Fruit fly (Drosophila melanogaster): ENCODE data around the gene Femcoat.

Gene Femcoat

dm6 chrX:4203713-4204447, 38.7 kb downstream of the Femcoat start:
- TF ChIP-seq CG8301 (tag; optimal IDR thresholded peaks at IDR 0.05) (no peak), CG17806 (tag; optimal IDR thresholded peaks at IDR 0.05) (peak; percentile 11), Pif1B (GFP tag; optimal IDR thresholded peaks at IDR 0.05) (no peak), CG12605 (GFP tag; IDR thresholded peaks at IDR 0.05) (peak; percentile 39; the same call in 1 of the 2 replicates), CG8159 (tag; optimal IDR thresholded peaks at IDR 0.05) (peak; percentile 27), CG4496 (GFP tag; IDR thresholded peaks at IDR 0.05) (peak; percentile 70; the same call in 2 of the 3 replicates), CG34367 (tag; optimal IDR thresholded peaks at IDR 0.05) (peak; percentile 9), CG14655 (GFP tag; optimal IDR thresholded peaks at IDR 0.05) (peak; percentile 33), CG15710 (tag; optimal IDR thresholded peaks at IDR 0.05) (peak; percentile 27), Ets98B (GFP tag; IDR thresholded peaks at IDR 0.05) (peak; percentile 44; the same call in 1 of the 2 replicates), CG13204 (GFP tag; optimal IDR thresholded peaks at IDR 0.05) (peak; percentile 18), EcR (GFP tag; optimal IDR thresholded peaks at IDR 0.05) (peak; percentile 25), D1 (tag; optimal IDR thresholded peaks at IDR 0.05) (no peak), CG32121 (GFP tag; IDR thresholded peaks at IDR 0.05) (no peak), CG9948 (tag; optimal IDR thresholded peaks at IDR 0.05) (peak; percentile 12), fd96Ca (GFP tag; IDR thresholded peaks at IDR 0.05) (peak; percentile 42; the same call in 1 of the 3 replicates)

dm6 chrX:4202235-4202794, 40.3 kb downstream of the Femcoat start:
- TF ChIP-seq Ets98B (GFP tag; IDR thresholded peaks at IDR 0.05) (no peak), CG32121 (GFP tag; IDR thresholded peaks at IDR 0.05) (no peak)

- TF ChIP-seq Pif1A (GFP tag; optimal IDR thresholded peaks at IDR 0.05) (no peak), CG17806 (tag; optimal IDR thresholded peaks at IDR 0.05) (peak; percentile 17), CG8159 (tag; optimal IDR thresholded peaks at IDR 0.05) (peak; percentile 34), CG13204 (GFP tag; optimal IDR thresholded peaks at IDR 0.05) (peak; percentile 66), rn (GFP tag; IDR thresholded peaks at IDR 0.05) (no peak), gl (tag; optimal IDR thresholded peaks at IDR 0.05) (peak; percentile 36), CG8301 (tag; optimal IDR thresholded peaks at IDR 0.05) (no peak), Snoo (tag; optimal IDR thresholded peaks at IDR 0.05) (no peak), D1 (tag; optimal IDR thresholded peaks at IDR 0.05) (no peak), CG12605 (GFP tag; IDR thresholded peaks at IDR 0.05) (no peak), CG9948 (tag; optimal IDR thresholded peaks at IDR 0.05) (peak; percentile 35), CG34367 (tag; optimal IDR thresholded peaks at IDR 0.05) (peak; percentile 40), EcR (GFP tag; optimal IDR thresholded peaks at IDR 0.05) (peak; percentile 68), CG15710 (tag; optimal IDR thresholded peaks at IDR 0.05) (peak; percentile 49)
Observed at dm6 chrX:4200612-4201011, 42.0 kb downstream of the Femcoat start.

- TF ChIP-seq fd96Ca (GFP tag; IDR thresholded peaks at IDR 0.05) = no peak
- no peak for TF ChIP-seq CG8301 (tag; optimal IDR thresholded peaks at IDR 0.05)
- no peak for TF ChIP-seq CG9948 (tag; optimal IDR thresholded peaks at IDR 0.05)
- no peak for TF ChIP-seq rn (GFP tag; IDR thresholded peaks at IDR 0.05)
- TF ChIP-seq Pif1A (GFP tag; optimal IDR thresholded peaks at IDR 0.05) = no peak
- TF ChIP-seq EcR (GFP tag; optimal IDR thresholded peaks at IDR 0.05) = no peak
- no peak for TF ChIP-seq CG14655 (GFP tag; optimal IDR thresholded peaks at IDR 0.05)
- TF ChIP-seq CG15710 (tag; optimal IDR thresholded peaks at IDR 0.05) = no peak
- no peak for TF ChIP-seq CG32121 (GFP tag; IDR thresholded peaks at IDR 0.05)
- no peak for TF ChIP-seq gl (tag; optimal IDR thresholded peaks at IDR 0.05)
- no peak for TF ChIP-seq CG4496 (GFP tag; IDR thresholded peaks at IDR 0.05)
- no peak for TF ChIP-seq Snoo (tag; optimal IDR thresholded peaks at IDR 0.05)
- TF ChIP-seq CG10348 (GFP tag; IDR thresholded peaks at IDR 0.05) = no peak
- TF ChIP-seq Ets98B (GFP tag; IDR thresholded peaks at IDR 0.05) = no peak
- TF ChIP-seq CG34367 (tag; optimal IDR thresholded peaks at IDR 0.05) = no peak
- no peak for TF ChIP-seq CG13204 (GFP tag; optimal IDR thresholded peaks at IDR 0.05)
- no peak for TF ChIP-seq CG17806 (tag; optimal IDR thresholded peaks at IDR 0.05)
- no peak for TF ChIP-seq D1 (tag; optimal IDR thresholded peaks at IDR 0.05)
Observed at dm6 chrX:4198769-4199168, 43.9 kb downstream of the Femcoat start.

dm6 chrX:4197463-4197862, 45.2 kb downstream of the Femcoat start:
- TF ChIP-seq Pif1A (GFP tag; optimal IDR thresholded peaks at IDR 0.05) = peak; percentile 70
- TF ChIP-seq Pif1B (GFP tag; optimal IDR thresholded peaks at IDR 0.05) = peak; percentile 50
- peak; percentile 66 for TF ChIP-seq CG14655 (GFP tag; optimal IDR thresholded peaks at IDR 0.05)
- peak; percentile 39 for TF ChIP-seq Ets98B (GFP tag; IDR thresholded peaks at IDR 0.05)
- TF ChIP-seq gl (tag; optimal IDR thresholded peaks at IDR 0.05) = no peak
- peak; percentile 47 for TF ChIP-seq CG8301 (tag; optimal IDR thresholded peaks at IDR 0.05)
- peak; percentile 71 for TF ChIP-seq CG15710 (tag; optimal IDR thresholded peaks at IDR 0.05)
- TF ChIP-seq CG17806 (tag; optimal IDR thresholded peaks at IDR 0.05) = peak; percentile 68
- TF ChIP-seq EcR (GFP tag; optimal IDR thresholded peaks at IDR 0.05) = no peak
- TF ChIP-seq CG10348 (GFP tag; IDR thresholded peaks at IDR 0.05) = no peak
- TF ChIP-seq rn (GFP tag; IDR thresholded peaks at IDR 0.05) = 0 out of 2 replicates have a peak, but pooled peaks have one; percentile 18
- TF ChIP-seq CG9948 (tag; optimal IDR thresholded peaks at IDR 0.05) = peak; percentile 63
- TF ChIP-seq CG34367 (tag; optimal IDR thresholded peaks at IDR 0.05) = peak; percentile 45
- 0 out of 2 replicates have a peak, but pooled peaks have one; percentile 38 for TF ChIP-seq CG12605 (GFP tag; IDR thresholded peaks at IDR 0.05)
- TF ChIP-seq CG4496 (GFP tag; IDR thresholded peaks at IDR 0.05) = peak; percentile 75
- TF ChIP-seq fd96Ca (GFP tag; IDR thresholded peaks at IDR 0.05) = peak; percentile 76
- TF ChIP-seq CG32121 (GFP tag; IDR thresholded peaks at IDR 0.05) = peak; percentile 64
- TF ChIP-seq D1 (tag; optimal IDR thresholded peaks at IDR 0.05) = no peak
- peak; percentile 29 for TF ChIP-seq Snoo (tag; optimal IDR thresholded peaks at IDR 0.05)
- peak; percentile 33 for TF ChIP-seq CG13204 (GFP tag; optimal IDR thresholded peaks at IDR 0.05)
- peak; percentile 69 for TF ChIP-seq CG8159 (tag; optimal IDR thresholded peaks at IDR 0.05)
